Worm (Caenorhabditis elegans): ENCODE measurements around the gene ZC262.7.
A peak's percentile ranks its signal among the peaks of the same experiment; 100 is the strongest.
"Not testable (repeated sequence)": the region's sequence is repeated elsewhere in the genome, so short reads cannot be mapped to it uniquely, and the experiment has no call there.

ZC262.7 gene

ce11 chrIII:8344283-8344682 is at the start of gene ZC262.7:
Gene ZC262.7 (minus strand): TSS chrIII:8344336.
- TF ChIP-seq unc-86, nhr-47, nhr-20 (tag; optimal IDR thresholded peaks at IDR 0.05): not testable (repeated sequence)

- no peak for TF ChIP-seq hlh-17 (GFP tag; optimal IDR thresholded peaks at IDR 0.05; ENCODE audit: borderline replicate concordance)
- TF ChIP-seq ceh-82 (tag; optimal IDR thresholded peaks at IDR 0.05): peak in 1 of 3 experiments; percentile 61
- TF ChIP-seq blmp-1 (tag; optimal IDR thresholded peaks at IDR 0.05): no peak
- peak; percentile 7; the same call in 1 of the 2 replicates for TF ChIP-seq isw-1 (GFP tag; IDR thresholded peaks at IDR 0.05)
- peak; percentile 3 for TF ChIP-seq xbp-1 (tag; optimal IDR thresholded peaks at IDR 0.05)
- peak; percentile 47 for TF ChIP-seq snu-23 (GFP tag; optimal IDR thresholded peaks at IDR 0.05)
- no peak for TF ChIP-seq fkh-4 (tag; optimal IDR thresholded peaks at IDR 0.05; ENCODE audit: borderline replicate concordance)
- no peak for TF ChIP-seq C34B4.2 (tag; optimal IDR thresholded peaks at IDR 0.05)
- no peak for TF ChIP-seq sup-37 (GFP tag; optimal IDR thresholded peaks at IDR 0.05)
- TF ChIP-seq tbx-2 (tag; optimal IDR thresholded peaks at IDR 0.05): peak; percentile 4
- TF ChIP-seq aly-2 (tag; optimal IDR thresholded peaks at IDR 0.05): no peak
- peak; percentile 63 for TF ChIP-seq egl-13 (tag; optimal IDR thresholded peaks at IDR 0.05)
- no peak for TF ChIP-seq pqm-1 (tag; optimal IDR thresholded peaks at IDR 0.05)
- TF ChIP-seq mef-2 (tag; optimal IDR thresholded peaks at IDR 0.05): no peak
- peak; percentile 37 for TF ChIP-seq mep-1 (tag; optimal IDR thresholded peaks at IDR 0.05)
- TF ChIP-seq lin-13 (GFP tag; optimal IDR thresholded peaks at IDR 0.05): peak; percentile 26
- TF ChIP-seq nhr-71 (tag; optimal IDR thresholded peaks at IDR 0.05): peak; percentile 63
- TF ChIP-seq nhr-12 (tag; optimal IDR thresholded peaks at IDR 0.05): no peak
- peak; percentile 42 for TF ChIP-seq nhr-47 (tag; optimal IDR thresholded peaks at IDR 0.05)
- TF ChIP-seq dsc-1 (tag; optimal IDR thresholded peaks at IDR 0.05): peak; percentile 71
- peak; percentile 78 for TF ChIP-seq fkh-8 (tag; optimal IDR thresholded peaks at IDR 0.05)
- peak; percentile 62 for TF ChIP-seq unc-86 (tag; optimal IDR thresholded peaks at IDR 0.05)
- TF ChIP-seq fkh-10 (GFP tag; optimal IDR thresholded peaks at IDR 0.05): peak; percentile 66
- peak; percentile 85 for TF ChIP-seq lin-14 (GFP tag; optimal IDR thresholded peaks at IDR 0.05)
- no peak for TF ChIP-seq sptf-1 (tag; optimal IDR thresholded peaks at IDR 0.05)
- no peak for TF ChIP-seq nhr-76 (tag; optimal IDR thresholded peaks at IDR 0.05)
- TF ChIP-seq pax-3 (tag; optimal IDR thresholded peaks at IDR 0.05): peak; percentile 50
- TF ChIP-seq efl-3 (GFP tag; optimal IDR thresholded peaks at IDR 0.05): no peak
- no peak for TF ChIP-seq nhr-19 (GFP tag; conservative IDR thresholded peaks at IDR 0.05)
- no peak for TF ChIP-seq unc-30 (tag; optimal IDR thresholded peaks at IDR 0.05)
- TF ChIP-seq dpl-1 (GFP tag; optimal IDR thresholded peaks at IDR 0.05): peak in 1 of 3 experiments; percentile 43
- peak in 1 of 2 experiments; percentile 15 for TF ChIP-seq lin-35 (GFP tag; optimal IDR thresholded peaks at IDR 0.05)
- peak; percentile 15 to 54 for TF ChIP-seq lsy-2 (tag; optimal IDR thresholded peaks at IDR 0.05)
- no peak for TF ChIP-seq unc-130 (tag; optimal IDR thresholded peaks at IDR 0.05)
- peak; percentile 3 to 8 for TF ChIP-seq efl-1 (optimal IDR thresholded peaks at IDR 0.05)
- peak in 1 of 2 experiments; percentile 72 for TF ChIP-seq efl-1 (GFP tag; optimal IDR thresholded peaks at IDR 0.05 in 1 of 2)
- no peak for TF ChIP-seq lin-39 (tag; optimal IDR thresholded peaks at IDR 0.05)
- peak; percentile 4 for TF ChIP-seq ces-1 (GFP tag; optimal IDR thresholded peaks at IDR 0.05)
- peak; percentile 36 for TF ChIP-seq ceh-8 (GFP tag; optimal IDR thresholded peaks at IDR 0.05)
- peak; percentile 28 for TF ChIP-seq swsn-7 (tag; optimal IDR thresholded peaks at IDR 0.05)
These were observed 48.2 kb upstream of the ZC262.7 start for ce11 chrIII:8392307-8392706.

ce11 chrIII:8389539-8389938 is 45.4 kb upstream of the ZC262.7 start, which contains the start of gene ZK353.4:
Gene ZK353.4 (minus strand): TSS chrIII:8389639.
- TF ChIP-seq nhr-76 (tag; optimal IDR thresholded peaks at IDR 0.05): no peak
- no peak for TF ChIP-seq grh-1 (GFP tag; IDR thresholded peaks at IDR 0.05)
- no peak for TF ChIP-seq elt-3 (tag; optimal IDR thresholded peaks at IDR 0.05)
- no peak for TF ChIP-seq mab-9 (GFP tag; IDR thresholded peaks at IDR 0.05)
- TF ChIP-seq vab-15 (tag; optimal IDR thresholded peaks at IDR 0.05): no peak
- TF ChIP-seq hpl-2 (GFP tag; optimal IDR thresholded peaks at IDR 0.05): no peak
- TF ChIP-seq nhr-20 (tag; optimal IDR thresholded peaks at IDR 0.05): no peak
- TF ChIP-seq dpl-1 (GFP tag; optimal IDR thresholded peaks at IDR 0.05): no peak
- TF ChIP-seq mef-2 (tag; optimal IDR thresholded peaks at IDR 0.05): no peak
- no peak for TF ChIP-seq aha-1 (tag; optimal IDR thresholded peaks at IDR 0.05)
- TF ChIP-seq jun-1 (tag; optimal IDR thresholded peaks at IDR 0.05): no peak
- TF ChIP-seq pqm-1 (tag; optimal IDR thresholded peaks at IDR 0.05): no peak
- no peak for TF ChIP-seq C34B4.2 (tag; optimal IDR thresholded peaks at IDR 0.05)
- no peak for TF ChIP-seq lin-14 (GFP tag; optimal IDR thresholded peaks at IDR 0.05)
- TF ChIP-seq nhr-85 (tag): no peak
- TF ChIP-seq lsy-2 (tag; optimal IDR thresholded peaks at IDR 0.05): no peak
- TF ChIP-seq nhr-12 (tag; optimal IDR thresholded peaks at IDR 0.05): no peak
- no peak for TF ChIP-seq ces-1 (GFP tag; optimal IDR thresholded peaks at IDR 0.05)
- TF ChIP-seq lin-13 (GFP tag; optimal IDR thresholded peaks at IDR 0.05): no peak
- TF ChIP-seq nhr-11 (tag; optimal IDR thresholded peaks at IDR 0.05): no peak

All from whole organism, L1 larva.